Fruit fly (Drosophila melanogaster): ENCODE measurements around the gene CG46510.
"Not testable (repeated sequence)": the region's sequence is repeated elsewhere in the genome, so short reads cannot be mapped to it uniquely, and the experiment has no call there.

DNA sequence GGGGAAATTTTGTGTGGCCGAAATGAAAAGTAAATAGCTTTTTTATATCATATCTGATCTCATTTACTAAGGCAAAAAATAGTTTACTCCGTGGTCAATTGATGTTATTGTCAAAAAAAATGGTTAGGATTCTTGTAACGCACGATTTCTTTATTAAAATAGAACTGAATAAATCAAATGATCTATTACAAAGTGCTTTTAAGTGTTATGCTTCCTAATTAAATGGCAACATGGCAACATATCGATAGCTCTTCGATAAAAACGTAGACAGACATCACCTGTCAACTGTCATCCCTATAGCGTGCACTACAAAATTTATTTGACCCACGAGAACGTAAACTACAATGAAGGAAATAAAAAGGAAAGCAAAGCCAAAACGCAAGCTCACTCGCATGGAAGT lies 9.8 kb downstream of the CG46510 start, which contains the start of gene CG46512:
- TF ChIP-seq kay (GFP tag; optimal IDR thresholded peaks at IDR 0.05); slp2 (GFP tag; optimal IDR thresholded peaks at IDR 0.05); CG4730 (GFP tag; IDR thresholded peaks at IDR 0.05); Awh (GFP tag; IDR thresholded peaks at IDR 0.05); CG2712 (tag; optimal IDR thresholded peaks at IDR 0.05): not testable (repeated sequence)
